Fruit fly (Drosophila melanogaster): ENCODE measurements around the gene CG44837.

DNA sequence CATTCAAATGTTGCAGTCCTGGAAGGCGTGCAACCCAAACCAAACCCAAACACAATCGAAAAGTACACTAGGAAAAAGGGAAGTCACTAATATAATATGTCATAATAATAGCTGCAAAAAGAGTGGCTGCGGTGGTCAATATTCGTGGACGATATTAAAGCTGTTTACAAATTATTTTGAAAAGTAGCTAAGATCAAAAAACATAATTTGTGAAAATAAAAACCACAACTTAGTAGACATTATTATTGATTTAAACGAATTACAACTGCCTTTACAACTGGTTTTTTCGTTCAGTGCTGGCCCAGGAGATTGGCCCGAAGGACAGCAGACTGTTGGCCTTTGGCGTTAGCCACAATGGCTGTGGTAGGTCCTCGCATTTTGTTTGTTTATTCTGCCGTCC is 79.9 kb downstream of the CG44837 start:
- TF ChIP-seq psq (optimal IDR thresholded peaks at IDR 0.05) (no peak), Sin3A (optimal IDR thresholded peaks at IDR 0.05) (no peak), Myc (optimal IDR thresholded peaks at IDR 0.05) (no peak)

All from Kc167 (cell line).